Worm (Caenorhabditis elegans) whole organism, dauer: Measurements from ENCODE around the gene B0238.9.

Source experiments
- unc-62 ChIP-seq: sonication (generic microtip); optimal IDR thresholded peaks from 2 replicates; lab custom pipeline; 2017; ENCODE audit warnings: missing biosample characterization, missing genetic modification reagents, missing genetic modification characterization

Gene B0238.9

ce11 chrV:5228513-5228912 lies 49.4 kb downstream of the B0238.9 start:
- TF ChIP-seq unc-62 (GFP tag; lab: Kevin White, UChicago): no peak

ce11 chrV:5225660-5226059 lies 52.2 kb downstream of the B0238.9 start:
- no peak for TF ChIP-seq unc-62 (GFP tag; lab: Kevin White, UChicago)
